Worm (Caenorhabditis elegans): Measurements from ENCODE around the gene B0310.3.

DNA sequence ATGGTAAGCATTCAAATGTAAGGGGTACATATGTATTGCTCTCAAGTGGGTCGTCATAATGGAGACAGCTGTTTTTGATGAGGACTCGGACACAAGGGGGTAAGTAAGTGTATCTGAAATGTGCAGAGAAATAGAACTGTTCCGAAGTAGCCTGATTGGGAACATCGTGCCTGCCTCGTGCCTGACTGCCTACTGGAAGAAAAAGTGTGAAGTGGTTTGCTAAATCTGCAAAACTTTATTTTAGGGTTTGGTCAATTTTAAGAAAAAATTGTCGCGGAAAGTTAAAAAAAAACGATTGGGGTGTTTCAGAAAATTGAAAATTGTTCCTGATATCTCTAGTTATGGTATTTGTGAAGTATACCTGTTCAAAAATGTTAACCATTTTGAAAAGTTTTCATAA, 36.4 kb upstream of the B0310.3 start, which contains the start of gene hlh-19:
- TF ChIP-seq sox-4 (tag; optimal IDR thresholded peaks at IDR 0.05) (no peak), ama-1 (optimal IDR thresholded peaks at IDR 0.05) (no peak), nhr-47 (tag; optimal IDR thresholded peaks at IDR 0.05) (no peak), F16B12.6 (tag; optimal IDR thresholded peaks at IDR 0.05) (no peak), lin-39 (tag; optimal IDR thresholded peaks at IDR 0.05) (no peak), lin-13 (GFP tag; optimal IDR thresholded peaks at IDR 0.05) (no peak), lin-35 (GFP tag; optimal IDR thresholded peaks at IDR 0.05) (no peak), ceh-90 (tag; optimal IDR thresholded peaks at IDR 0.05) (no peak)
